Worm (Caenorhabditis elegans) whole organism, L4 larva: ENCODE results near the gene C33F10.11.
A peak's percentile ranks its signal among the peaks of the same experiment; 100 is the strongest.

ENCODE experiments used
- D1046.2 ChIP-seq: fragments of 200-800 bp; sonication (Bioruptor generic); IDR thresholded peaks from 2 replicates; pipeline ENCODE4 v1.3.6; 2022; ENCODE audit warnings: missing genetic modification characterization, missing compliant biosample characterization
- F37D6.2 ChIP-seq: sonication (generic microtip); optimal IDR thresholded peaks from 2 replicates; lab custom pipeline; 2016; ENCODE audit warnings: mild to moderate bottlenecking, missing genetic modification characterization, missing compliant biosample characterization
- F44E2.7 ChIP-seq: fragments of 200-800 bp; sonication (Bioruptor generic); IDR thresholded peaks from 2 replicates; pipeline ENCODE4 v2.1.2; 2022; ENCODE audit warnings: missing genetic modification characterization, missing compliant biosample characterization
- R02D3.7 ChIP-seq: fragments of 150-350 bp; sonication (generic microtip); optimal IDR thresholded peaks from 3 replicates; lab custom pipeline; 2014; ENCODE audit warnings: missing biosample characterization, missing genetic modification characterization
- T20F7.1 ChIP-seq: fragments of 200-800 bp; sonication (Bioruptor generic); optimal IDR thresholded peaks from 2 replicates; lab custom pipeline; 2018; ENCODE audit warnings: mild to moderate bottlenecking, missing genetic modification characterization, missing compliant biosample characterization
- T26A8.4 ChIP-seq: fragments of 200-800 bp; sonication (Bioruptor generic); IDR thresholded peaks from 2 replicates; pipeline ENCODE4 v1.3.6; 2022; ENCODE audit warnings: missing genetic modification characterization, missing compliant biosample characterization
- Y105C5A.15 ChIP-seq: fragments of 200-800 bp; sonication (Bioruptor generic); IDR thresholded peaks from 2 replicates; pipeline ENCODE4 v1.3.6; 2022; ENCODE audit warnings: missing genetic modification characterization, missing compliant biosample characterization
- Y48G9A.11 ChIP-seq: fragments of 200-800 bp; sonication (Bioruptor generic); IDR thresholded peaks from 2 replicates; pipeline ENCODE4 v1.3.6; 2022; ENCODE audit warnings: missing genetic modification reagents, missing genetic modification characterization, missing compliant biosample characterization
- Y75B8A.6 ChIP-seq: fragments of 200-800 bp; sonication (Bioruptor generic); IDR thresholded peaks from 2 replicates; pipeline ENCODE4 v1.3.6; 2022; ENCODE audit warnings: missing genetic modification reagents, missing genetic modification characterization, missing compliant biosample characterization
- aha-1 ChIP-seq: fragments of 150-350 bp; peaks from one replicate; lab custom pipeline; 2014; ENCODE audit warnings: missing biosample characterization, missing genetic modification characterization
- aly-2 ChIP-seq: sonication (generic microtip); optimal IDR thresholded peaks from 2 replicates; lab custom pipeline; 2018; ENCODE audit warnings: missing biosample characterization, missing genetic modification characterization
- ama-1 ChIP-seq: fragments of 150-350 bp; optimal IDR thresholded peaks from 2 replicates; lab custom pipeline; 2014; ENCODE audit warnings: inconsistent platforms, mixed read lengths
- attf-4 ChIP-seq: sonication (generic microtip); optimal IDR thresholded peaks from 3 replicates; lab custom pipeline; 2017; ENCODE audit warnings: missing biosample characterization, missing genetic modification characterization
- ceh-28 ChIP-seq: fragments of 150-350 bp; optimal IDR thresholded peaks from 2 replicates; lab custom pipeline; 2014; ENCODE audit warnings: missing biosample characterization, missing genetic modification reagents, missing genetic modification characterization
- dmd-6 ChIP-seq: fragments of 200-800 bp; sonication (Bioruptor generic); IDR thresholded peaks from 2 replicates; pipeline ENCODE4 v1.3.6; 2022; ENCODE audit warnings: missing genetic modification reagents, missing genetic modification characterization, missing compliant biosample characterization
- dmd-9 ChIP-seq: fragments of 200-800 bp; sonication (Bioruptor generic); IDR thresholded peaks from 2 replicates; pipeline ENCODE4 v1.3.6; 2022; ENCODE audit warnings: missing genetic modification reagents, missing genetic modification characterization, missing compliant biosample characterization
- dpl-1 ChIP-seq: fragments of 150-350 bp; optimal IDR thresholded peaks from 2 replicates; lab custom pipeline; 2014; ENCODE audit warnings: missing biosample characterization, missing genetic modification reagents, missing genetic modification characterization
- duxl-1 ChIP-seq: sonication (generic microtip); optimal IDR thresholded peaks from 2 replicates; lab custom pipeline; 2016; ENCODE audit warnings: mild to moderate bottlenecking, missing genetic modification characterization, moderate library complexity, missing compliant biosample characterization; ENCODE audit not compliant: poor library complexity
- gei-8 ChIP-seq: fragments of 200-800 bp; sonication (Bioruptor generic); optimal IDR thresholded peaks from 2 replicates; lab custom pipeline; 2018; ENCODE audit warnings: mild to moderate bottlenecking, missing genetic modification characterization, missing compliant biosample characterization
- hlh-30 ChIP-seq: sonication (generic microtip); optimal IDR thresholded peaks from 2 replicates; lab custom pipeline; 2017; ENCODE audit warnings: antibody characterized with exemption, mild to moderate bottlenecking, missing genetic modification characterization, missing compliant biosample characterization; ENCODE audit not compliant: insufficient read depth
- lin-15B ChIP-seq: fragments of 150-350 bp; sonication (generic microtip); optimal IDR thresholded peaks from 3 replicates; lab custom pipeline; 2014; ENCODE audit warnings: missing biosample characterization, missing genetic modification characterization
- lin-38 ChIP-seq: fragments of 200-800 bp; sonication (Bioruptor generic); IDR thresholded peaks from 2 replicates; pipeline ENCODE4 v1.3.6; 2022; ENCODE audit warnings: missing genetic modification reagents, missing genetic modification characterization, missing compliant biosample characterization
- lsy-2 ChIP-seq, 2 experiments: fragments of 150-350 bp in 1 of 2; sonication (generic microtip) in 1 of 2; optimal IDR thresholded peaks; 2 replicates each; lab custom pipeline; 2014 to 2017; ENCODE audit warnings: missing biosample characterization in 2 of 2, missing genetic modification characterization in 2 of 2
- nhr-102 ChIP-seq: sonication (generic microtip); optimal IDR thresholded peaks from 2 replicates; lab custom pipeline; 2016; ENCODE audit warnings: mild to moderate bottlenecking, missing genetic modification characterization, moderate library complexity, missing compliant biosample characterization
- nhr-11 ChIP-seq: fragments of 150-350 bp; optimal IDR thresholded peaks from 2 replicates; lab custom pipeline; 2014; ENCODE audit warnings: missing biosample characterization, missing genetic modification characterization
- nhr-237 ChIP-seq: sonication (generic microtip); optimal IDR thresholded peaks from 2 replicates; lab custom pipeline; 2017; ENCODE audit warnings: missing biosample characterization, missing genetic modification characterization
- nhr-42 ChIP-seq: fragments of 200-800 bp; sonication (Bioruptor generic); IDR thresholded peaks from 2 replicates; pipeline ENCODE4 v1.3.6; 2022; ENCODE audit warnings: missing genetic modification characterization, missing compliant biosample characterization
- php-3 ChIP-seq: fragments of 200-800 bp; sonication (Bioruptor generic); IDR thresholded peaks from 2 replicates; pipeline ENCODE4 v1.3.6; 2022; ENCODE audit warnings: missing genetic modification reagents, missing genetic modification characterization, missing compliant biosample characterization
- pqm-1 ChIP-seq: sonication (generic microtip); optimal IDR thresholded peaks from 2 replicates; lab custom pipeline; 2017; ENCODE audit warnings: missing biosample characterization, missing genetic modification characterization
- rbr-2 ChIP-seq: sonication (generic microtip); optimal IDR thresholded peaks from 2 replicates; lab custom pipeline; 2016; ENCODE audit warnings: missing genotype, missing genetic modification characterization, missing compliant biosample characterization
- skn-1 ChIP-seq: fragments of 150-350 bp; optimal IDR thresholded peaks from 2 replicates; lab custom pipeline; 2014; ENCODE audit warnings: missing biosample characterization, missing genetic modification characterization
- spr-1 ChIP-seq: sonication (generic microtip); optimal IDR thresholded peaks from 2 replicates; lab custom pipeline; 2016; ENCODE audit warnings: mild to moderate bottlenecking, missing genetic modification characterization, missing compliant biosample characterization
- spr-3 ChIP-seq: fragments of 200-800 bp; sonication (Bioruptor generic); optimal IDR thresholded peaks from 2 replicates; lab custom pipeline; 2018; ENCODE audit warnings: mild to moderate bottlenecking, missing genetic modification characterization, missing compliant biosample characterization
- unc-130 ChIP-seq: sonication (generic microtip); optimal IDR thresholded peaks from 2 replicates; lab custom pipeline; 2016; ENCODE audit warnings: missing genetic modification reagents, missing genetic modification characterization, missing compliant biosample characterization
- unc-62 ChIP-seq, 3 experiments: fragments of 150-350 bp in 1 of 3; sonication (generic microtip); optimal IDR thresholded peaks in 2 of 3; peaks in 1 of 3; 1 replicate in 1 of 3; 2 replicates in 2 of 3; lab custom pipeline; 2014 to 2017; ENCODE audit warnings: missing biosample characterization in 3 of 3, missing genetic modification characterization in 3 of 3, missing genetic modification reagents in 3 of 3, missing genotype in 1 of 3
- vab-7 ChIP-seq: fragments of 200-800 bp; sonication (Bioruptor generic); IDR thresholded peaks from 2 replicates; pipeline ENCODE4 v1.3.6; 2022; ENCODE audit warnings: missing genetic modification reagents, missing genetic modification characterization, missing compliant biosample characterization
- zip-11 ChIP-seq: fragments of 200-800 bp; sonication (Bioruptor generic); IDR thresholded peaks from 2 replicates; pipeline ENCODE4 v1.3.6; 2022; ENCODE audit warnings: missing genetic modification characterization, missing compliant biosample characterization
- ztf-11 ChIP-seq: fragments of 150-350 bp; optimal IDR thresholded peaks from 2 replicates; lab custom pipeline; 2014; ENCODE audit warnings: missing biosample characterization, missing genetic modification characterization

The C33F10.11 gene

ce11 chrII:4790687-4791086, 44.0 kb downstream of the C33F10.11 start:
- TF ChIP-seq aly-2: no peak
- no peak for TF ChIP-seq lin-15B (tag; lab: Kevin White, UChicago)
- TF ChIP-seq php-3 (GFP tag; lab: Robert Waterston, UW): no peak
- TF ChIP-seq unc-130 (GFP tag; lab: Kevin White, UChicago): no peak
- TF ChIP-seq T20F7.1: peak; percentile 79
- no peak for TF ChIP-seq F44E2.7 (GFP tag; lab: Robert Waterston, UW)
- TF ChIP-seq Y75B8A.6 (GFP tag; lab: Robert Waterston, UW): no peak
- TF ChIP-seq ama-1 (lab: Kevin White, UChicago): no peak
- TF ChIP-seq spr-1 (tag; lab: Kevin White, UChicago): peak; percentile 88
- TF ChIP-seq dmd-9 (GFP tag; lab: Robert Waterston, UW): no peak
- TF ChIP-seq nhr-11 (tag; lab: Kevin White, UChicago): no peak
- TF ChIP-seq ceh-28 (tag; lab: Kevin White, UChicago): no peak
- no peak for TF ChIP-seq ztf-11
- no peak for TF ChIP-seq gei-8 (GFP tag; lab: Kevin White, UChicago)
- no peak for TF ChIP-seq hlh-30 (tag; lab: Kevin White, UChicago)
- TF ChIP-seq nhr-102: no peak
- TF ChIP-seq dmd-6 (GFP tag; lab: Robert Waterston, UW): no peak
- TF ChIP-seq dpl-1 (GFP tag; lab: Kevin White, UChicago): no peak
- no peak for TF ChIP-seq rbr-2
- no peak for TF ChIP-seq T26A8.4 (GFP tag; lab: Robert Waterston, UW)
- peak; percentile 91 for TF ChIP-seq spr-3 (GFP tag; lab: Kevin White, UChicago)
- TF ChIP-seq Y48G9A.11 (GFP tag; lab: Robert Waterston, UW): peak; percentile 87
- no peak for TF ChIP-seq nhr-42 (GFP tag; lab: Robert Waterston, UW)
- TF ChIP-seq skn-1: no peak
- no peak for TF ChIP-seq Y105C5A.15 (GFP tag; lab: Robert Waterston, UW)
- TF ChIP-seq pqm-1 (tag; lab: Kevin White, UChicago): no peak

- TF ChIP-seq unc-62 (GFP tag; optimal IDR thresholded peaks at IDR 0.05 in 1 of 2; lab: Kevin White, UChicago) (peak in 1 of 2 experiments; percentile 94), unc-62 (tag; optimal IDR thresholded peaks at IDR 0.05; lab: Kevin White, UChicago) (no peak), duxl-1 (tag; lab: Kevin White, UChicago) (no peak), aha-1 (tag; lab: Kevin White, UChicago) (peak; percentile 35), zip-11 (no peak)
Measured at ce11 chrII:4789835-4790343, 44.8 kb downstream of the C33F10.11 start, which contains the start of gene F26G1.15. Gene F26G1.15, plus strand, starts transcription at chrII:4790293.

ce11 chrII:4786181-4786580, 48.5 kb downstream of the C33F10.11 start, which contains the start of gene msp-3:
Gene msp-3, minus strand, starts transcription at chrII:4786281.
- TF ChIP-seq dmd-6 (GFP tag; lab: Robert Waterston, UW) (no peak), R02D3.7 (no peak), vab-7 (GFP tag; lab: Robert Waterston, UW) (no peak), F37D6.2 (tag; lab: Kevin White, UChicago) (no peak)
- TF ChIP-seq, all 104 proteins: peak for 0

ce11 chrII:4784436-4784835, 50.2 kb downstream of the C33F10.11 start, which contains the start of gene nep-12:
Gene nep-12, minus strand, starts transcription at chrII:4784536.
- no peak for TF ChIP-seq unc-130 (GFP tag; lab: Kevin White, UChicago)
- no peak for TF ChIP-seq nhr-237 (tag; lab: Kevin White, UChicago)
- TF ChIP-seq nhr-102: no peak
- TF ChIP-seq R02D3.7: no peak
- TF ChIP-seq lin-38 (GFP tag; lab: Robert Waterston, UW): no peak
- no peak for TF ChIP-seq D1046.2 (GFP tag; lab: Robert Waterston, UW)
- TF ChIP-seq attf-4 (tag; lab: Kevin White, UChicago): no peak
- no peak for TF ChIP-seq Y48G9A.11 (GFP tag; lab: Robert Waterston, UW)
- no peak for TF ChIP-seq lsy-2 (tag; optimal IDR thresholded peaks at IDR 0.05; lab: Kevin White, UChicago)
- TF ChIP-seq nhr-11 (tag; lab: Kevin White, UChicago): no peak
- no peak for TF ChIP-seq lin-15B (tag; lab: Kevin White, UChicago)
- no peak for TF ChIP-seq ztf-11
